Worm (Caenorhabditis elegans) whole organism, L4 larva: Measurements from ENCODE around the gene oac-1.

Experiments used
- D1046.2 ChIP-seq: fragments of 200-800 bp; sonication (Bioruptor generic); IDR thresholded peaks from 2 replicates; pipeline ENCODE4 v1.3.6; 2022; ENCODE audit warnings: missing genetic modification characterization, missing compliant biosample characterization
- F10B5.3 ChIP-seq: sonication (generic microtip); optimal IDR thresholded peaks from 2 replicates; lab custom pipeline; 2016; ENCODE audit warnings: mild to moderate bottlenecking, missing genetic modification characterization, missing compliant biosample characterization
- F26F4.8 ChIP-seq: fragments of 200-800 bp; sonication (Bioruptor generic); conservative IDR thresholded peaks from 2 replicates; pipeline ENCODE4 v1.3.6; 2022; ENCODE audit warnings: missing genetic modification characterization, missing compliant biosample characterization
- F44E2.7 ChIP-seq: fragments of 200-800 bp; sonication (Bioruptor generic); IDR thresholded peaks from 2 replicates; pipeline ENCODE4 v2.1.2; 2022; ENCODE audit warnings: missing genetic modification characterization, missing compliant biosample characterization
- F49E8.2 ChIP-seq: sonication (generic microtip); optimal IDR thresholded peaks from 2 replicates; lab custom pipeline; 2016; ENCODE audit warnings: missing compliant biosample characterization, mild to moderate bottlenecking, missing genetic modification characterization, borderline replicate concordance
- T20F7.1 ChIP-seq: fragments of 200-800 bp; sonication (Bioruptor generic); optimal IDR thresholded peaks from 2 replicates; lab custom pipeline; 2018; ENCODE audit warnings: mild to moderate bottlenecking, missing genetic modification characterization, missing compliant biosample characterization
- Y5F2A.4 ChIP-seq: fragments of 200-800 bp; sonication (Bioruptor generic); optimal IDR thresholded peaks from 2 replicates; lab custom pipeline; 2018; ENCODE audit warnings: mild to moderate bottlenecking, missing genetic modification characterization, missing compliant biosample characterization
- Y75B8A.6 ChIP-seq: fragments of 200-800 bp; sonication (Bioruptor generic); IDR thresholded peaks from 2 replicates; pipeline ENCODE4 v1.3.6; 2022; ENCODE audit warnings: missing genetic modification reagents, missing genetic modification characterization, missing compliant biosample characterization
- ZK337.2 ChIP-seq: fragments of 200-800 bp; sonication (Bioruptor generic); IDR thresholded peaks from 2 replicates; pipeline ENCODE4 v1.3.6; 2022; ENCODE audit warnings: missing genetic modification reagents, missing genetic modification characterization, missing compliant biosample characterization
- ZK546.5 ChIP-seq, 2 experiments: sonication (generic microtip); optimal IDR thresholded peaks; 2 replicates each; lab custom pipeline; 2017; ENCODE audit warnings: missing biosample characterization in 2 of 2, missing genetic modification characterization in 2 of 2
- aha-1 ChIP-seq: fragments of 150-350 bp; peaks from one replicate; lab custom pipeline; 2014; ENCODE audit warnings: missing biosample characterization, missing genetic modification characterization
- arid-1 ChIP-seq: fragments of 200-800 bp; sonication (Bioruptor generic); conservative IDR thresholded peaks from 2 replicates; pipeline ENCODE4 v1.3.6; 2022; ENCODE audit warnings: missing genetic modification reagents, missing genetic modification characterization, missing compliant biosample characterization
- ceh-20 ChIP-seq: fragments of 200-800 bp; sonication (Bioruptor generic); IDR thresholded peaks from 2 replicates; pipeline ENCODE4 v1.3.6; 2022; ENCODE audit warnings: missing genetic modification reagents, missing genetic modification characterization, missing compliant biosample characterization
- ceh-32 ChIP-seq: sonication (generic microtip); optimal IDR thresholded peaks from 2 replicates; lab custom pipeline; 2016; ENCODE audit warnings: mild to moderate bottlenecking, missing genetic modification characterization, missing compliant biosample characterization; ENCODE audit not compliant: poor library complexity
- cey-2 ChIP-seq: sonication (generic microtip); optimal IDR thresholded peaks from 3 replicates; lab custom pipeline; 2017; ENCODE audit warnings: missing genetic modification characterization, mild to moderate bottlenecking, missing compliant biosample characterization, antibody characterized with exemption, borderline replicate concordance; ENCODE audit not compliant: insufficient read depth
- ctbp-1 ChIP-seq: fragments of 200-800 bp; sonication (Bioruptor generic); IDR thresholded peaks from 2 replicates; pipeline ENCODE4 v1.3.6; 2022; ENCODE audit warnings: missing genetic modification reagents, missing genetic modification characterization, missing compliant biosample characterization
- dmd-6 ChIP-seq: fragments of 200-800 bp; sonication (Bioruptor generic); IDR thresholded peaks from 2 replicates; pipeline ENCODE4 v1.3.6; 2022; ENCODE audit warnings: missing genetic modification reagents, missing genetic modification characterization, missing compliant biosample characterization
- dmd-8 ChIP-seq: fragments of 200-800 bp; sonication (Bioruptor generic); IDR thresholded peaks from 2 replicates; pipeline ENCODE4 v1.3.6; 2022; ENCODE audit warnings: missing genetic modification characterization, missing compliant biosample characterization
- dve-1 ChIP-seq: sonication (generic microtip); optimal IDR thresholded peaks from 2 replicates; lab custom pipeline; 2017; ENCODE audit warnings: antibody characterized with exemption, mild to moderate bottlenecking, missing genetic modification characterization, missing compliant biosample characterization; ENCODE audit not compliant: insufficient read depth
- egl-27 ChIP-seq: sonication (generic microtip); optimal IDR thresholded peaks from 3 replicates; lab custom pipeline; 2017; ENCODE audit warnings: missing biosample characterization, missing genetic modification reagents, missing genetic modification characterization
- egl-43 ChIP-seq: fragments of 200-800 bp; sonication (Bioruptor generic); IDR thresholded peaks from 2 replicates; pipeline ENCODE4 v1.3.6; 2022; ENCODE audit warnings: missing genetic modification reagents, missing genetic modification characterization, missing compliant biosample characterization
- fkh-10 ChIP-seq: fragments of 150-350 bp; optimal IDR thresholded peaks from 2 replicates; lab custom pipeline; 2014; ENCODE audit warnings: missing biosample characterization, missing genetic modification reagents, missing genetic modification characterization
- hlh-11 ChIP-seq: fragments of 200-800 bp; sonication (Bioruptor generic); optimal IDR thresholded peaks from 2 replicates; lab custom pipeline; 2018; ENCODE audit warnings: mild to moderate bottlenecking, missing genetic modification characterization, missing compliant biosample characterization
- hlh-30 ChIP-seq: sonication (generic microtip); optimal IDR thresholded peaks from 2 replicates; lab custom pipeline; 2017; ENCODE audit warnings: antibody characterized with exemption, mild to moderate bottlenecking, missing genetic modification characterization, missing compliant biosample characterization; ENCODE audit not compliant: insufficient read depth
- hmg-1.1 ChIP-seq: fragments of 200-800 bp; sonication (Bioruptor generic); IDR thresholded peaks from 2 replicates; pipeline ENCODE4 v1.3.6; 2022; ENCODE audit warnings: missing genetic modification reagents, missing genetic modification characterization, missing compliant biosample characterization
- jun-1 ChIP-seq: fragments of 150-350 bp; optimal IDR thresholded peaks from 2 replicates; lab custom pipeline; 2014; ENCODE audit warnings: missing biosample characterization, missing genetic modification reagents, missing genetic modification characterization
- lin-1 ChIP-seq: fragments of 200-800 bp; sonication (Bioruptor generic); IDR thresholded peaks from 2 replicates; pipeline ENCODE4 v1.3.6; 2022; ENCODE audit warnings: missing genetic modification reagents, missing genetic modification characterization, missing compliant biosample characterization
- mdl-1 ChIP-seq, 2 experiments: fragments of 150-350 bp in 1 of 2; sonication (generic microtip) in 1 of 2; optimal IDR thresholded peaks; 2 replicates each; lab custom pipeline; 2014 to 2017; ENCODE audit warnings: missing biosample characterization in 2 of 2, missing genetic modification characterization in 2 of 2
- mdt-29 ChIP-seq: fragments of 200-800 bp; sonication (Bioruptor generic); IDR thresholded peaks from 2 replicates; pipeline ENCODE4 v1.3.6; 2022; ENCODE audit warnings: missing genetic modification reagents, missing genetic modification characterization, missing compliant biosample characterization
- mxl-3 ChIP-seq: fragments of 200-800 bp; sonication (Bioruptor generic); optimal IDR thresholded peaks from 2 replicates; lab custom pipeline; 2018; ENCODE audit warnings: mild to moderate bottlenecking, missing genetic modification characterization, missing compliant biosample characterization
- nhr-10 ChIP-seq: fragments of 150-350 bp; optimal IDR thresholded peaks from 2 replicates; lab custom pipeline; 2014; ENCODE audit warnings: missing biosample characterization, missing genetic modification characterization
- nhr-102 ChIP-seq: sonication (generic microtip); optimal IDR thresholded peaks from 2 replicates; lab custom pipeline; 2016; ENCODE audit warnings: mild to moderate bottlenecking, missing genetic modification characterization, moderate library complexity, missing compliant biosample characterization
- nhr-237 ChIP-seq: sonication (generic microtip); optimal IDR thresholded peaks from 2 replicates; lab custom pipeline; 2017; ENCODE audit warnings: missing biosample characterization, missing genetic modification characterization
- nhr-25 ChIP-seq: sonication (generic microtip); optimal IDR thresholded peaks from 2 replicates; lab custom pipeline; 2017; ENCODE audit warnings: missing genetic modification characterization, mild to moderate bottlenecking, missing compliant biosample characterization, antibody characterized with exemption, moderate library complexity, borderline replicate concordance; ENCODE audit not compliant: insufficient read depth
- nhr-6 ChIP-seq: fragments of 150-350 bp; optimal IDR thresholded peaks from 2 replicates; lab custom pipeline; 2014; ENCODE audit warnings: missing biosample characterization, missing genetic modification characterization
- php-3 ChIP-seq: fragments of 200-800 bp; sonication (Bioruptor generic); IDR thresholded peaks from 2 replicates; pipeline ENCODE4 v1.3.6; 2022; ENCODE audit warnings: missing genetic modification reagents, missing genetic modification characterization, missing compliant biosample characterization
- set-16 ChIP-seq: fragments of 200-800 bp; sonication (Bioruptor generic); IDR thresholded peaks from 2 replicates; pipeline ENCODE4 v1.3.6; 2022; ENCODE audit warnings: missing genetic modification reagents, missing genetic modification characterization, missing compliant biosample characterization
- snpc-4 ChIP-seq: fragments of 150-350 bp; optimal IDR thresholded peaks from 2 replicates; lab custom pipeline; 2014; ENCODE audit warnings: missing biosample characterization, missing genetic modification characterization
- spr-1 ChIP-seq: sonication (generic microtip); optimal IDR thresholded peaks from 2 replicates; lab custom pipeline; 2016; ENCODE audit warnings: mild to moderate bottlenecking, missing genetic modification characterization, missing compliant biosample characterization
- spr-3 ChIP-seq: fragments of 200-800 bp; sonication (Bioruptor generic); optimal IDR thresholded peaks from 2 replicates; lab custom pipeline; 2018; ENCODE audit warnings: mild to moderate bottlenecking, missing genetic modification characterization, missing compliant biosample characterization
- tag-97 ChIP-seq: fragments of 200-800 bp; sonication (Bioruptor generic); IDR thresholded peaks from 2 replicates; pipeline ENCODE4 v1.3.6; 2022; ENCODE audit warnings: missing genetic modification characterization, missing compliant biosample characterization
- unc-130 ChIP-seq: sonication (generic microtip); optimal IDR thresholded peaks from 2 replicates; lab custom pipeline; 2016; ENCODE audit warnings: missing genetic modification reagents, missing genetic modification characterization, missing compliant biosample characterization
- unc-39 ChIP-seq: sonication (generic microtip); optimal IDR thresholded peaks from 2 replicates; lab custom pipeline; 2017; ENCODE audit warnings: missing biosample characterization, missing genetic modification characterization
- unc-62 ChIP-seq, 3 experiments: fragments of 150-350 bp in 1 of 3; sonication (generic microtip); optimal IDR thresholded peaks in 2 of 3; peaks in 1 of 3; 1 replicate in 1 of 3; 2 replicates in 2 of 3; lab custom pipeline; 2014 to 2017; ENCODE audit warnings: missing biosample characterization in 3 of 3, missing genetic modification characterization in 3 of 3, missing genetic modification reagents in 3 of 3, missing genotype in 1 of 3
- zag-1 ChIP-seq: fragments of 150-350 bp; optimal IDR thresholded peaks from 2 replicates; lab custom pipeline; 2014; ENCODE audit warnings: missing biosample characterization, missing genetic modification characterization
- zfp-2 ChIP-seq: sonication (generic microtip); optimal IDR thresholded peaks from 2 replicates; lab custom pipeline; 2016; ENCODE audit warnings: mild to moderate bottlenecking, missing genetic modification characterization, missing compliant biosample characterization
- zfp-3 ChIP-seq: fragments of 200-800 bp; sonication (Bioruptor generic); conservative IDR thresholded peaks from 2 replicates; pipeline ENCODE4 v1.3.6; 2022; ENCODE audit warnings: missing genetic modification reagents, missing genetic modification characterization, missing compliant biosample characterization
- ztf-11 ChIP-seq: fragments of 150-350 bp; optimal IDR thresholded peaks from 2 replicates; lab custom pipeline; 2014; ENCODE audit warnings: missing biosample characterization, missing genetic modification characterization
- ztf-7 ChIP-seq: fragments of 150-350 bp; optimal IDR thresholded peaks from 2 replicates; lab custom pipeline; 2014; ENCODE audit warnings: missing biosample characterization, missing genetic modification characterization

Gene oac-1

ce11 chrV:19520130-19520529 is 35.6 kb downstream of the oac-1 start (continued):
- peak; percentile 41 for TF ChIP-seq mxl-3 (GFP tag; lab: Kevin White, UChicago)
- TF ChIP-seq arid-1 (GFP tag; lab: Robert Waterston, UW): peak; percentile 50; the same call in 1 of the 2 replicates
- TF ChIP-seq ztf-11 (tag; lab: Kevin White, UChicago): no peak
- no peak for TF ChIP-seq F49E8.2 (tag; lab: Kevin White, UChicago)
- 0 out of 2 replicates have a peak, but pooled peaks have one; percentile 4 for TF ChIP-seq ZK337.2 (GFP tag; lab: Robert Waterston, UW)
- TF ChIP-seq spr-3 (GFP tag; lab: Kevin White, UChicago): peak; percentile 27
- TF ChIP-seq fkh-10 (GFP tag; lab: Kevin White, UChicago): no peak
- no peak for TF ChIP-seq F10B5.3 (tag; lab: Kevin White, UChicago)
- TF ChIP-seq egl-43 (GFP tag; lab: Robert Waterston, UW): peak; percentile 67
- no peak for TF ChIP-seq cey-2 (tag; lab: Kevin White, UChicago)
- no peak for TF ChIP-seq set-16 (GFP tag; lab: Robert Waterston, UW)
- no peak for TF ChIP-seq dve-1 (tag; lab: Kevin White, UChicago)
- TF ChIP-seq zag-1 (tag; lab: Kevin White, UChicago): no peak
- no peak for TF ChIP-seq egl-27 (tag; lab: Kevin White, UChicago)
- 0 out of 2 replicates have a peak, but pooled peaks have one; percentile 21 for TF ChIP-seq F26F4.8
- 0 out of 2 replicates have a peak, but pooled peaks have one; percentile 23 for TF ChIP-seq zfp-3 (GFP tag; lab: Robert Waterston, UW)
- TF ChIP-seq Y5F2A.4 (GFP tag; lab: Kevin White, UChicago): peak; percentile 51
- TF ChIP-seq T20F7.1: no peak
- no peak for TF ChIP-seq unc-130
- TF ChIP-seq tag-97: no peak
- no peak for TF ChIP-seq spr-1 (tag; lab: Kevin White, UChicago)
- no peak for TF ChIP-seq F44E2.7 (GFP tag; lab: Robert Waterston, UW)
- peak; percentile 82; the same call in 1 of the 2 replicates for TF ChIP-seq dmd-8
- peak; percentile 58 for TF ChIP-seq ctbp-1 (GFP tag; lab: Robert Waterston, UW)
- no peak for TF ChIP-seq nhr-6 (tag; lab: Kevin White, UChicago)
- TF ChIP-seq unc-62 (GFP tag; optimal IDR thresholded peaks at IDR 0.05 in 1 of 2; lab: Kevin White, UChicago): no peak
- no peak for TF ChIP-seq unc-62 (tag; optimal IDR thresholded peaks at IDR 0.05; lab: Kevin White, UChicago)
- TF ChIP-seq ZK546.5 (tag; optimal IDR thresholded peaks at IDR 0.05; lab: Kevin White, UChicago): no peak
- TF ChIP-seq nhr-237 (tag; lab: Kevin White, UChicago): no peak
- TF ChIP-seq lin-1: no peak
- TF ChIP-seq ceh-32: no peak
- TF ChIP-seq hlh-30 (tag; lab: Kevin White, UChicago): no peak
- TF ChIP-seq D1046.2 (GFP tag; lab: Robert Waterston, UW): no peak
- TF ChIP-seq, all 104 proteins: peak for 24

- TF ChIP-seq aha-1: peak; percentile 82
- no peak for TF ChIP-seq nhr-10 (tag; lab: Kevin White, UChicago)
- 0 out of 2 replicates have a peak, but pooled peaks have one; percentile 29 for TF ChIP-seq dmd-6 (GFP tag; lab: Robert Waterston, UW)
- TF ChIP-seq hlh-11 (tag; lab: Kevin White, UChicago): peak; percentile 31
- no peak for TF ChIP-seq jun-1 (tag; lab: Kevin White, UChicago)
- peak; percentile 33 for TF ChIP-seq spr-3 (GFP tag; lab: Kevin White, UChicago)
- no peak for TF ChIP-seq Y75B8A.6 (GFP tag; lab: Robert Waterston, UW)
- TF ChIP-seq zfp-2 (tag; lab: Kevin White, UChicago): no peak
- peak; percentile 73 for TF ChIP-seq ceh-20
- peak; percentile 40 for TF ChIP-seq spr-1 (tag; lab: Kevin White, UChicago)
- peak; percentile 46; the same call in 1 of the 2 replicates for TF ChIP-seq hmg-1.1 (GFP tag; lab: Robert Waterston, UW)
- no peak for TF ChIP-seq unc-130
- TF ChIP-seq nhr-102: peak; percentile 45
- TF ChIP-seq nhr-25: no peak
- peak; percentile 84 for TF ChIP-seq egl-43 (GFP tag; lab: Robert Waterston, UW)
- TF ChIP-seq unc-39 (tag; lab: Kevin White, UChicago): no peak
- no peak for TF ChIP-seq snpc-4 (tag; lab: Kevin White, UChicago)
- TF ChIP-seq php-3 (GFP tag; lab: Robert Waterston, UW): peak; percentile 86
- no peak for TF ChIP-seq mdl-1 (tag; optimal IDR thresholded peaks at IDR 0.05; lab: Kevin White, UChicago)
- TF ChIP-seq mdt-29 (GFP tag; lab: Robert Waterston, UW): 0 out of 2 replicates have a peak, but pooled peaks have one; percentile 58
- TF ChIP-seq arid-1 (GFP tag; lab: Robert Waterston, UW): peak; percentile 79; the same call in 1 of the 2 replicates
- no peak for TF ChIP-seq hlh-30 (tag; lab: Kevin White, UChicago)
- no peak for TF ChIP-seq ztf-7
These were observed 36.2 kb downstream of the oac-1 start for ce11 chrV:19519511-19519934.
